Fruit fly (Drosophila melanogaster): ENCODE results near the gene ovo.

The ovo gene

dm6 chrX:5041525-5042454 lies 6.3 kb upstream of the ovo start (continued):
- TF ChIP-seq CG12744 (GFP tag; optimal IDR thresholded peaks at IDR 0.05) (no peak), CG4820 (GFP tag; optimal IDR thresholded peaks at IDR 0.05) (peak; percentile 18), Ets97D (GFP tag; optimal IDR thresholded peaks at IDR 0.05) (no peak), br (optimal IDR thresholded peaks at IDR 0.05) (no peak), CG2120 (GFP tag; optimal IDR thresholded peaks at IDR 0.05) (peak; percentile 80), CG6683 (GFP tag; optimal IDR thresholded peaks at IDR 0.05) (peak; percentile 4), CG10366 (GFP tag; IDR thresholded peaks at IDR 0.05) (peak; percentile 82), NC2α (GFP tag; optimal IDR thresholded peaks at IDR 0.05) (no peak), CG8388 (GFP tag; optimal IDR thresholded peaks at IDR 0.05) (peak; percentile 36), zfh1 (GFP tag; IDR thresholded peaks at IDR 0.05) (peak; percentile 75; the same call in 2 of the 3 replicates), dan (GFP tag; IDR thresholded peaks at IDR 0.05) (no peak), Hmr (GFP tag; optimal IDR thresholded peaks at IDR 0.05) (peak; percentile 60), CG9215 (GFP tag; IDR thresholded peaks at IDR 0.05) (peak; percentile 73), Eip74EF (GFP tag; optimal IDR thresholded peaks at IDR 0.05) (peak in 1 of 2 experiments; percentile 60), CG11504 (tag; optimal IDR thresholded peaks at IDR 0.05) (peak; percentile 80), CG10462 (GFP tag; optimal IDR thresholded peaks at IDR 0.05) (no peak), ttk (GFP tag; IDR thresholded peaks at IDR 0.05) (peak; percentile 76), Chrac-16 (GFP tag; optimal IDR thresholded peaks at IDR 0.05) (peak; percentile 50), Elba2 (GFP tag; optimal IDR thresholded peaks at IDR 0.05) (no peak), CG12236 (GFP tag; optimal IDR thresholded peaks at IDR 0.05) (no peak), CG34224 (GFP tag; IDR thresholded peaks at IDR 0.05; ENCODE audit: partially characterized antibody) (no peak), ranshi (GFP tag; IDR thresholded peaks at IDR 0.05) (peak; percentile 78; the same call in 1 of the 2 replicates), CG17612 (GFP tag; IDR thresholded peaks at IDR 0.05) (no peak), lmd (GFP tag; IDR thresholded peaks at IDR 0.05) (peak; percentile 83), CG2199 (GFP tag; IDR thresholded peaks at IDR 0.05) (no peak), Spps (tag; optimal IDR thresholded peaks at IDR 0.05) (peak; percentile 9), CG30403 (GFP tag; optimal IDR thresholded peaks at IDR 0.05) (peak; percentile 63), mam (GFP tag; optimal IDR thresholded peaks at IDR 0.05) (peak; percentile 51), CG3847 (GFP tag; IDR thresholded peaks at IDR 0.05) (peak; percentile 73), dmrt99B (tag; optimal IDR thresholded peaks at IDR 0.05) (peak; percentile 74), CG4328 (GFP tag; optimal IDR thresholded peaks at IDR 0.05) (no peak), Antp (GFP tag; optimal IDR thresholded peaks at IDR 0.05) (peak; percentile 9), cg (GFP tag; optimal IDR thresholded peaks at IDR 0.05) (no peak), Oaz (GFP tag; IDR thresholded peaks at IDR 0.05) (peak; percentile 79), Gug (GFP tag; IDR thresholded peaks at IDR 0.05) (peak; percentile 52; the same call in 2 of the 4 replicates), pzg (GFP tag; optimal IDR thresholded peaks at IDR 0.05) (no peak), CG12071 (GFP tag; optimal IDR thresholded peaks at IDR 0.05) (peak; percentile 34), CG18764 (GFP tag; optimal IDR thresholded peaks at IDR 0.05) (no peak), CG6854 (GFP tag; optimal IDR thresholded peaks at IDR 0.05) (peak; percentile 25), ham (GFP tag; IDR thresholded peaks at IDR 0.05) (peak; percentile 22; the same call in 1 of the 2 replicates), eve (GFP tag; optimal IDR thresholded peaks at IDR 0.05) (peak in 1 of 2 experiments; percentile 45), Nf-YC (tag; optimal IDR thresholded peaks at IDR 0.05) (no peak), hbn (GFP tag; IDR thresholded peaks at IDR 0.05; ENCODE audit: partially characterized antibody) (no peak), vvl (GFP tag; IDR thresholded peaks at IDR 0.05) (peak; percentile 83), CG8089 (GFP tag; optimal IDR thresholded peaks at IDR 0.05) (no peak), CG9609 (GFP tag; optimal IDR thresholded peaks at IDR 0.05) (no peak), cato (GFP tag; optimal IDR thresholded peaks at IDR 0.05; ENCODE audit: borderline replicate concordance) (no peak), CG8765 (GFP tag; IDR thresholded peaks at IDR 0.05) (no peak), Mes4 (GFP tag; optimal IDR thresholded peaks at IDR 0.05) (no peak), CG2116 (GFP tag; optimal IDR thresholded peaks at IDR 0.05) (no peak)

All from whole organism, embryonic.